Worm (Caenorhabditis elegans) whole organism, young adult: Measurements from ENCODE around the gene F35E8.1.

ENCODE experiments used
- F22D6.2 ChIP-seq: sonication (generic microtip); optimal IDR thresholded peaks from 2 replicates; lab custom pipeline; 2016; ENCODE audit warnings: mild to moderate bottlenecking, missing genetic modification characterization, missing compliant biosample characterization
- F23B12.7 ChIP-seq: sonication (generic microtip); optimal IDR thresholded peaks from 2 replicates; lab custom pipeline; 2017; ENCODE audit warnings: missing genetic modification characterization, mild to moderate bottlenecking, missing compliant biosample characterization, antibody characterized with exemption, moderate library complexity; ENCODE audit not compliant: insufficient read depth
- F33H1.4 ChIP-seq: fragments of 200-800 bp; sonication (Bioruptor generic); IDR thresholded peaks from 2 replicates; pipeline ENCODE4 v1.3.6; 2022; ENCODE audit warnings: missing genetic modification reagents, missing genetic modification characterization, missing compliant biosample characterization
- F49E8.2 ChIP-seq: sonication (generic microtip); optimal IDR thresholded peaks from 3 replicates; lab custom pipeline; 2017; ENCODE audit warnings: missing genetic modification characterization, mild to moderate bottlenecking, missing compliant biosample characterization, antibody characterized with exemption, moderate library complexity; ENCODE audit not compliant: insufficient read depth
- Y56A3A.18 ChIP-seq: fragments of 200-800 bp; sonication (Bioruptor generic); IDR thresholded peaks from 2 replicates; pipeline ENCODE4 v1.3.6; 2022; ENCODE audit warnings: missing genetic modification reagents, missing genetic modification characterization, missing compliant biosample characterization
- ama-1 ChIP-seq, 3 experiments: fragments of 150-350 bp in 1 of 3; sonication (generic microtip) in 2 of 3; optimal IDR thresholded peaks; 2 replicates each; lab custom pipeline; 2014 to 2018; ENCODE audit warnings: missing biosample characterization in 2 of 3, missing genetic modification characterization in 2 of 3, missing genetic modification reagents in 2 of 3
- aptf-2 ChIP-seq: fragments of 200-800 bp; sonication (Bioruptor generic); conservative IDR thresholded peaks from 2 replicates; pipeline ENCODE4 v1.3.6; 2022; ENCODE audit warnings: missing genetic modification reagents, missing genetic modification characterization, missing compliant biosample characterization
- aptf-3 ChIP-seq: fragments of 200-800 bp; sonication (Bioruptor generic); IDR thresholded peaks from 2 replicates; pipeline ENCODE4 v1.3.6; 2022; ENCODE audit warnings: missing genetic modification characterization, missing compliant biosample characterization
- attf-6 ChIP-seq: fragments of 200-800 bp; sonication (Bioruptor generic); IDR thresholded peaks from 2 replicates; pipeline ENCODE4 v1.3.6; 2022; ENCODE audit warnings: missing genetic modification reagents, missing genetic modification characterization, missing compliant biosample characterization
- ceh-100 ChIP-seq: fragments of 200-800 bp; sonication (Bioruptor generic); IDR thresholded peaks from 2 replicates; pipeline ENCODE4 v1.3.6; 2022; ENCODE audit warnings: missing genetic modification reagents, missing genetic modification characterization, missing compliant biosample characterization
- ceh-40 ChIP-seq: fragments of 200-800 bp; sonication (Bioruptor generic); IDR thresholded peaks from 2 replicates; pipeline ENCODE4 v1.3.6; 2022; ENCODE audit warnings: missing genetic modification characterization, missing compliant biosample characterization
- fkh-3 ChIP-seq: sonication (generic microtip); optimal IDR thresholded peaks from 2 replicates; lab custom pipeline; 2016; ENCODE audit warnings: mild to moderate bottlenecking, missing genetic modification characterization, missing compliant biosample characterization
- hlh-26 ChIP-seq: fragments of 200-800 bp; sonication (Bioruptor generic); conservative IDR thresholded peaks from 2 replicates; pipeline ENCODE4 v1.3.6; 2022; ENCODE audit warnings: missing genetic modification reagents, missing genetic modification characterization, missing compliant biosample characterization
- hmg-20 ChIP-seq: fragments of 200-800 bp; sonication (Bioruptor generic); IDR thresholded peaks from 2 replicates; pipeline ENCODE4 v1.3.6; 2022; ENCODE audit warnings: missing genetic modification reagents, missing genetic modification characterization, missing compliant biosample characterization
- hrde-1 ChIP-seq: sonication (generic microtip); optimal IDR thresholded peaks from 2 replicates; lab custom pipeline; 2016; ENCODE audit warnings: missing genetic modification characterization, mild to moderate bottlenecking, missing compliant biosample characterization, moderate library complexity, missing genotype, missing genetic modification reagents, borderline replicate concordance
- hsf-1 ChIP-seq: fragments of 200-800 bp; sonication (Bioruptor generic); IDR thresholded peaks from 2 replicates; pipeline ENCODE4 v1.3.6; 2022; ENCODE audit warnings: missing genetic modification reagents, missing genetic modification characterization, missing compliant biosample characterization
- let-607 ChIP-seq, 2 experiments: fragments of 200-800 bp in 1 of 2; sonication (Bioruptor generic) in 1 of 2; sonication (generic microtip) in 1 of 2; optimal IDR thresholded peaks; 2 replicates each; lab custom pipeline; 2016 to 2018; ENCODE audit warnings: mild to moderate bottlenecking in 2 of 2, missing compliant biosample characterization in 2 of 2, missing genetic modification characterization in 2 of 2, moderate library complexity in 2 of 2, missing genotype in 1 of 2
- lin-35 ChIP-seq, 3 experiments: fragments of 150-350 bp in 2 of 3; sonication (generic microtip) in 1 of 3; optimal IDR thresholded peaks; 2 replicates each; lab custom pipeline; 2014 to 2018; ENCODE audit warnings: missing biosample characterization in 3 of 3, missing genetic modification characterization in 3 of 3, missing genetic modification reagents in 3 of 3
- lin-54 ChIP-seq: fragments of 200-800 bp; sonication (Bioruptor generic); optimal IDR thresholded peaks from 2 replicates; lab custom pipeline; 2018; ENCODE audit warnings: mild to moderate bottlenecking, missing genetic modification characterization, missing compliant biosample characterization
- lsl-1 ChIP-seq: fragments of 200-800 bp; sonication (Bioruptor generic); optimal IDR thresholded peaks from 2 replicates; lab custom pipeline; 2018; ENCODE audit warnings: mild to moderate bottlenecking, missing genetic modification characterization, moderate library complexity, missing compliant biosample characterization
- mcd-1 ChIP-seq: fragments of 200-800 bp; sonication (Bioruptor generic); IDR thresholded peaks from 2 replicates; pipeline ENCODE4 v1.3.6; 2022; ENCODE audit warnings: missing genetic modification reagents, missing genetic modification characterization, missing compliant biosample characterization
- mel-28 ChIP-seq: sonication (generic microtip); optimal IDR thresholded peaks from 2 replicates; lab custom pipeline; 2016; ENCODE audit warnings: borderline replicate concordance, mild to moderate bottlenecking, missing genetic modification characterization, missing compliant biosample characterization
- mxl-1 ChIP-seq: sonication (generic microtip); optimal IDR thresholded peaks from 2 replicates; lab custom pipeline; 2016; ENCODE audit warnings: missing genetic modification characterization, missing compliant biosample characterization
- snpc-1.1 ChIP-seq: sonication (generic microtip); optimal IDR thresholded peaks from 2 replicates; lab custom pipeline; 2017; ENCODE audit warnings: missing genetic modification characterization, mild to moderate bottlenecking, missing compliant biosample characterization, antibody characterized with exemption, moderate library complexity, missing genotype, missing genetic modification reagents; ENCODE audit not compliant: insufficient read depth
- zim-3 ChIP-seq: sonication (generic microtip); optimal IDR thresholded peaks from 2 replicates; lab custom pipeline; 2017; ENCODE audit warnings: mild to moderate bottlenecking, missing genetic modification characterization, moderate library complexity, missing compliant biosample characterization
- ztf-25 ChIP-seq: fragments of 200-800 bp; sonication (Bioruptor generic); IDR thresholded peaks from 2 replicates; pipeline ENCODE4 v1.3.6; 2022; ENCODE audit warnings: missing genetic modification reagents, missing genetic modification characterization, missing compliant biosample characterization
- ztf-3 ChIP-seq: fragments of 200-800 bp; sonication (Bioruptor generic); optimal IDR thresholded peaks from 2 replicates; lab custom pipeline; 2018; ENCODE audit warnings: mild to moderate bottlenecking, missing genetic modification characterization, missing compliant biosample characterization

The F35E8.1 gene

ce11 chrV:15863042-15863441 is 42.4 kb downstream of the F35E8.1 start, which contains the start of gene srh-299:
Gene srh-299 (plus strand): TSS chrV:15863342.
- TF ChIP-seq ama-1 (optimal IDR thresholded peaks at IDR 0.05; lab: Kevin White, UChicago) (no peak), ama-1 (GFP tag; optimal IDR thresholded peaks at IDR 0.05; lab: Kevin White, UChicago) (no peak), Y56A3A.18 (GFP tag; lab: Robert Waterston, UW) (no peak), zim-3 (tag; lab: Kevin White, UChicago) (no peak), hmg-20 (GFP tag; lab: Robert Waterston, UW) (no peak), F49E8.2 (tag; lab: Kevin White, UChicago) (no peak), lsl-1 (GFP tag; lab: Kevin White, UChicago) (no peak), fkh-3 (no peak), hlh-26 (no peak), mel-28 (tag; lab: Kevin White, UChicago) (no peak)
- TF ChIP-seq, all 124 proteins: peak for 0

ce11 chrV:15862599-15862998 is 42.8 kb downstream of the F35E8.1 start, which contains the start of gene srz-12:
Gene srz-12 (minus strand): TSS chrV:15862699.
- TF ChIP-seq let-607 (tag; optimal IDR thresholded peaks at IDR 0.05; lab: Kevin White, UChicago): no peak
- TF ChIP-seq mel-28 (tag; lab: Kevin White, UChicago): no peak
- TF ChIP-seq aptf-3: no peak
- TF ChIP-seq ztf-25 (GFP tag; lab: Robert Waterston, UW): no peak
- no peak for TF ChIP-seq lin-35 (GFP tag; optimal IDR thresholded peaks at IDR 0.05; lab: Kevin White, UChicago)

- TF ChIP-seq ceh-100 (GFP tag; lab: Robert Waterston, UW) (no peak), snpc-1.1 (no peak), ceh-40 (no peak), mcd-1 (GFP tag; lab: Robert Waterston, UW) (no peak), mxl-1 (tag; lab: Kevin White, UChicago) (no peak), hrde-1 (tag; lab: Kevin White, UChicago) (no peak), zim-3 (tag; lab: Kevin White, UChicago) (no peak), attf-6 (no peak), ztf-3 (no peak), F22D6.2 (no peak), lin-54 (GFP tag; lab: Kevin White, UChicago) (no peak), F23B12.7 (no peak), F49E8.2 (tag; lab: Kevin White, UChicago) (no peak), hsf-1 (no peak), F33H1.4 (GFP tag; lab: Robert Waterston, UW) (no peak), aptf-2 (GFP tag; lab: Robert Waterston, UW) (no peak)
Observed at ce11 chrV:15858292-15858691, 47.1 kb downstream of the F35E8.1 start, which contains the start of gene srh-148. Gene srh-148 (minus strand): TSS chrV:15858392.
